Fruit fly (Drosophila melanogaster) whole organism, embryonic: ENCODE results near the gene CG9855.

Experiments used
- ATbp ChIP-seq: fragments of 200-800 bp; sonication (Bioruptor generic); optimal IDR thresholded peaks from 2 replicates; lab custom pipeline; 2017; ENCODE audit warnings: missing biosample characterization, mild to moderate bottlenecking, missing genetic modification characterization, missing genetic modification reagents
- Atf6 ChIP-seq: fragments of 200-800 bp; sonication (Bioruptor generic); IDR thresholded peaks from 2 replicates; pipeline ENCODE4 v1.3.6; 2022; ENCODE audit warnings: missing biosample characterization, missing genetic modification characterization
- B-H1 ChIP-seq: fragments of 200-800 bp; sonication (Bioruptor generic); IDR thresholded peaks from 3 replicates; pipeline ENCODE4 v1.3.6; 2022; ENCODE audit warnings: missing biosample characterization, missing genetic modification characterization
- BtbVII ChIP-seq: fragments of 200-800 bp; sonication (Bioruptor generic); optimal IDR thresholded peaks from 3 replicates; lab custom pipeline; 2017; ENCODE audit warnings: missing biosample characterization, mild to moderate bottlenecking, missing genetic modification characterization
- CG13287 ChIP-seq: fragments of 200-800 bp; sonication (Bioruptor generic); IDR thresholded peaks from 2 replicates; pipeline ENCODE4 v1.3.6; 2022; ENCODE audit warnings: missing biosample characterization, missing genetic modification characterization; ENCODE audit not compliant: partially characterized antibody
- CG13296 ChIP-seq: fragments of 200-800 bp; sonication (Bioruptor generic); optimal IDR thresholded peaks from 3 replicates; lab custom pipeline; 2018; ENCODE audit warnings: missing biosample characterization, mild to moderate bottlenecking, missing genetic modification characterization
- CG15479 ChIP-seq: fragments of 200-800 bp; sonication (Bioruptor generic); optimal IDR thresholded peaks from 3 replicates; lab custom pipeline; 2019; ENCODE audit warnings: missing biosample characterization, mild to moderate bottlenecking, missing genetic modification characterization, moderate library complexity
- CG16815 ChIP-seq: fragments of 200-800 bp; sonication (Bioruptor generic); optimal IDR thresholded peaks from 3 replicates; lab custom pipeline; 2017; ENCODE audit warnings: missing biosample characterization, mild to moderate bottlenecking, missing genetic modification characterization
- CG17612 ChIP-seq: fragments of 200-800 bp; sonication (Bioruptor generic); IDR thresholded peaks from 2 replicates; pipeline ENCODE4 v1.3.6; 2022; ENCODE audit warnings: missing biosample characterization, missing genetic modification characterization
- CG18764 ChIP-seq: fragments of 200-800 bp; sonication (Bioruptor generic); optimal IDR thresholded peaks from 3 replicates; lab custom pipeline; 2016; ENCODE audit warnings: missing biosample characterization, missing genetic modification characterization
- CG2202 ChIP-seq: fragments of 200-800 bp; sonication (Bioruptor generic); optimal IDR thresholded peaks from 2 replicates; lab custom pipeline; 2018; ENCODE audit warnings: missing biosample characterization, mild to moderate bottlenecking, missing genetic modification characterization
- CG3065 ChIP-seq: fragments of 200-800 bp; sonication (Bioruptor generic); optimal IDR thresholded peaks from 2 replicates; lab custom pipeline; 2016; ENCODE audit warnings: missing biosample characterization, missing genetic modification characterization
- CG34376 ChIP-seq: fragments of 200-800 bp; sonication (Bioruptor generic); optimal IDR thresholded peaks from 2 replicates; lab custom pipeline; 2018; ENCODE audit warnings: missing biosample characterization, mild to moderate bottlenecking, missing genetic modification characterization
- CG42726 ChIP-seq: fragments of 200-800 bp; sonication (Bioruptor generic); IDR thresholded peaks from 2 replicates; pipeline ENCODE4 v1.3.6; 2022; ENCODE audit warnings: missing biosample characterization, missing genetic modification characterization; ENCODE audit not compliant: partially characterized antibody
- CG4282 ChIP-seq: fragments of 200-800 bp; sonication (Bioruptor generic); optimal IDR thresholded peaks from 2 replicates; lab custom pipeline; 2016; ENCODE audit warnings: missing biosample characterization, missing genetic modification characterization
- CG4617 ChIP-seq: fragments of 200-800 bp; sonication (Bioruptor generic); optimal IDR thresholded peaks from 3 replicates; lab custom pipeline; 2016; ENCODE audit warnings: missing biosample characterization, missing genetic modification characterization, borderline replicate concordance
- CG6765 ChIP-seq: fragments of 200-800 bp; sonication (Bioruptor generic); optimal IDR thresholded peaks from 3 replicates; lab custom pipeline; 2017; ENCODE audit warnings: missing biosample characterization, mild to moderate bottlenecking, missing genetic modification characterization
- CG7271 ChIP-seq: fragments of 200-800 bp; sonication (Bioruptor generic); optimal IDR thresholded peaks from 2 replicates; lab custom pipeline; 2018; ENCODE audit warnings: missing biosample characterization, mild to moderate bottlenecking, missing genetic modification characterization, moderate library complexity
- CG8478 ChIP-seq: fragments of >200 bp; optimal IDR thresholded peaks from 2 replicates; lab custom pipeline; 2018
- CTCF ChIP-seq: fragments of 200-800 bp; sonication (Bioruptor generic); optimal IDR thresholded peaks from 2 replicates; lab custom pipeline; 2017; ENCODE audit warnings: missing biosample characterization, mild to moderate bottlenecking, missing genetic modification characterization, moderate library complexity
- D ChIP-seq, 2 experiments: fragments of 200-800 bp in 1 of 2; fragments of >200 bp in 1 of 2; sonication (Bioruptor generic) in 1 of 2; optimal IDR thresholded peaks; 2 replicates in 1 of 2; 3 replicates in 1 of 2; lab custom pipeline; 2017; ENCODE audit warnings: mild to moderate bottlenecking in 1 of 2, missing biosample characterization in 1 of 2, missing genetic modification characterization in 1 of 2, missing genetic modification reagents in 1 of 2
- D19B ChIP-seq: fragments of 200-800 bp; sonication (Bioruptor generic); optimal IDR thresholded peaks from 2 replicates; lab custom pipeline; 2017; ENCODE audit warnings: missing biosample characterization, mild to moderate bottlenecking, missing genetic modification characterization
- Ets65A ChIP-seq: fragments of 200-800 bp; sonication (Bioruptor generic); peaks from one replicate; lab custom pipeline; 2016; ENCODE audit warnings: missing biosample characterization, missing genetic modification characterization
- Ets97D ChIP-seq: fragments of 200-800 bp; sonication (Bioruptor generic); optimal IDR thresholded peaks from 3 replicates; lab custom pipeline; 2016; ENCODE audit warnings: missing biosample characterization, missing genetic modification characterization
- HLH3B ChIP-seq: fragments of 200-800 bp; sonication (Bioruptor generic); IDR thresholded peaks from 2 replicates; pipeline ENCODE4 v1.3.6; 2022; ENCODE audit warnings: missing biosample characterization, missing genetic modification characterization
- Hr51 ChIP-seq, 2 experiments: fragments of 200-800 bp; sonication (Bioruptor generic); optimal IDR thresholded peaks; 2 replicates in 1 of 2; 3 replicates in 1 of 2; lab custom pipeline; 2016 to 2018; ENCODE audit warnings: missing biosample characterization in 2 of 2, missing genetic modification characterization in 2 of 2, mild to moderate bottlenecking in 1 of 2, moderate library complexity in 1 of 2
- Hr78 ChIP-seq, 2 experiments: fragments of 200-800 bp in 1 of 2; fragments of >200 bp in 1 of 2; sonication (Bioruptor generic) in 1 of 2; optimal IDR thresholded peaks; 2 replicates each; lab custom pipeline; 2017 to 2019; ENCODE audit warnings: missing biosample characterization in 2 of 2, missing genetic modification characterization in 2 of 2, mild to moderate bottlenecking in 1 of 2, moderate library complexity in 1 of 2
- Mad ChIP-seq: fragments of 200-800 bp; sonication (Bioruptor generic); optimal IDR thresholded peaks from 2 replicates; lab custom pipeline; 2016; ENCODE audit warnings: missing biosample characterization, missing genetic modification characterization
- Myb ChIP-seq: fragments of 200-800 bp; sonication (Bioruptor generic); optimal IDR thresholded peaks from 2 replicates; lab custom pipeline; 2016; ENCODE audit warnings: missing biosample characterization, missing genetic modification characterization
- Rfx ChIP-seq: fragments of 200-800 bp; sonication (Bioruptor generic); IDR thresholded peaks from 2 replicates; pipeline ENCODE4 v1.3.6; 2022; ENCODE audit warnings: missing biosample characterization, missing genetic modification characterization
- Sin3A ChIP-seq: fragments of >200 bp; optimal IDR thresholded peaks from 2 replicates; lab custom pipeline; 2018
- Stat92E ChIP-seq, 3 experiments: fragments of >200 bp in 2 of 3; fragments of 200-800 bp in 1 of 3; sonication (Bioruptor generic) in 1 of 3; optimal IDR thresholded peaks; 2 replicates each; lab custom pipeline; 2017 to 2019; ENCODE audit warnings: missing biosample characterization in 3 of 3, missing genetic modification characterization in 3 of 3, mild to moderate bottlenecking in 1 of 3, moderate library complexity in 1 of 3
- Usf ChIP-seq: fragments of 200-800 bp; sonication (Bioruptor generic); optimal IDR thresholded peaks from 2 replicates; lab custom pipeline; 2017; ENCODE audit warnings: missing genotype, missing biosample characterization, missing genetic modification characterization
- ac ChIP-seq: fragments of 200-800 bp; sonication (Bioruptor generic); optimal IDR thresholded peaks from 3 replicates; lab custom pipeline; 2017; ENCODE audit warnings: missing biosample characterization, mild to moderate bottlenecking, missing genetic modification characterization
- cad ChIP-seq: fragments of >200 bp; optimal IDR thresholded peaks from 2 replicates; lab custom pipeline; 2017; ENCODE audit warnings: missing biosample characterization, missing genetic modification characterization
- chm ChIP-seq: fragments of 200-800 bp; sonication (Bioruptor generic); IDR thresholded peaks from 2 replicates; pipeline ENCODE4 v1.3.6; 2022; ENCODE audit warnings: missing biosample characterization, missing genetic modification characterization
- corto ChIP-seq: fragments of 200-800 bp; sonication (Bioruptor generic); optimal IDR thresholded peaks from 2 replicates; lab custom pipeline; 2016; ENCODE audit warnings: missing biosample characterization, mild to moderate bottlenecking, missing genetic modification characterization, moderate library complexity
- ems ChIP-seq: fragments of 200-800 bp; sonication (Bioruptor generic); optimal IDR thresholded peaks from 3 replicates; lab custom pipeline; 2016; ENCODE audit warnings: missing biosample characterization, missing genetic modification characterization
- eyg ChIP-seq: fragments of 200-800 bp; sonication (Bioruptor generic); optimal IDR thresholded peaks from 3 replicates; lab custom pipeline; 2016; ENCODE audit warnings: missing biosample characterization, missing genetic modification characterization
- kah ChIP-seq: fragments of 200-800 bp; sonication (Bioruptor generic); optimal IDR thresholded peaks from 2 replicates; lab custom pipeline; 2018; ENCODE audit warnings: missing biosample characterization, mild to moderate bottlenecking, missing genetic modification characterization
- kni ChIP-seq: fragments of 200-800 bp; sonication (Bioruptor generic); optimal IDR thresholded peaks from 3 replicates; lab custom pipeline; 2017; ENCODE audit warnings: mild to moderate bottlenecking, missing biosample characterization, missing genetic modification reagents, missing genetic modification characterization
- onecut ChIP-seq: fragments of 200-800 bp; sonication (Bioruptor generic); IDR thresholded peaks from 2 replicates; pipeline ENCODE4 v1.3.6; 2022; ENCODE audit warnings: missing biosample characterization, missing genetic modification characterization
- seq ChIP-seq: fragments of 200-800 bp; sonication (Bioruptor generic); IDR thresholded peaks from 2 replicates; pipeline ENCODE4 v1.3.6; 2022; ENCODE audit warnings: missing biosample characterization, missing genetic modification characterization
- tll ChIP-seq, 2 experiments: fragments of 200-800 bp in 1 of 2; fragments of >200 bp in 1 of 2; sonication (Bioruptor generic) in 1 of 2; optimal IDR thresholded peaks; 2 replicates each; lab custom pipeline; 2017 to 2019; ENCODE audit warnings: missing biosample characterization in 2 of 2, missing genetic modification characterization in 2 of 2, mild to moderate bottlenecking in 1 of 2, moderate library complexity in 1 of 2
- twi ChIP-seq: fragments of 200-800 bp; optimal IDR thresholded peaks from 2 replicates; lab custom pipeline; 2019; ENCODE audit warnings: missing biosample characterization, mild to moderate bottlenecking, missing genetic modification characterization, moderate library complexity
- vnd ChIP-seq: fragments of 200-800 bp; sonication (Bioruptor generic); IDR thresholded peaks from 3 replicates; pipeline ENCODE4 v1.3.6; 2022; ENCODE audit warnings: missing biosample characterization, missing genetic modification characterization; ENCODE audit not compliant: partially characterized antibody
- wdn ChIP-seq: fragments of 200-800 bp; sonication (Bioruptor generic); IDR thresholded peaks from 2 replicates; pipeline ENCODE4 v1.3.6; 2022; ENCODE audit warnings: missing biosample characterization, missing genetic modification characterization
- wek ChIP-seq: fragments of 200-800 bp; sonication (Bioruptor generic); optimal IDR thresholded peaks from 3 replicates; lab custom pipeline; 2018; ENCODE audit warnings: missing biosample characterization, mild to moderate bottlenecking, missing genetic modification characterization, moderate library complexity
- zen ChIP-seq: fragments of 200-800 bp; sonication (Bioruptor generic); optimal IDR thresholded peaks from 3 replicates; lab custom pipeline; 2018; ENCODE audit warnings: missing biosample characterization, mild to moderate bottlenecking, missing genetic modification characterization, moderate library complexity
- zfh1 ChIP-seq: fragments of 200-800 bp; sonication (Bioruptor generic); IDR thresholded peaks from 3 replicates; pipeline ENCODE4 v1.3.6; 2022; ENCODE audit warnings: missing biosample characterization, missing genetic modification characterization

CG9855 gene

dm6 chr3R:4348197-4348814, 49.4 kb downstream of the CG9855 start:
- peak; percentile 63 for TF ChIP-seq CG7271 (tag; lab: Kevin White, UChicago)
- TF ChIP-seq vnd (GFP tag; lab: Robert Waterston, UW), result no peak
- TF ChIP-seq tll (GFP tag; optimal IDR thresholded peaks at IDR 0.05; lab: Kevin White, UChicago), result peak in 1 of 2 experiments; percentile 92
- peak; percentile 98 for TF ChIP-seq CG15479 (GFP tag; lab: Kevin White, UChicago)
- TF ChIP-seq wek, result no peak
- no peak for TF ChIP-seq wdn
- no peak for TF ChIP-seq eyg (GFP tag; lab: Kevin White, UChicago)
- no peak for TF ChIP-seq CG3065 (GFP tag; lab: Kevin White, UChicago)
- no peak for TF ChIP-seq CG13296 (GFP tag; lab: Kevin White, UChicago)
- no peak for TF ChIP-seq CG8478 (lab: Kevin White, UChicago)
- TF ChIP-seq CG13287 (GFP tag; lab: Robert Waterston, UW), result no peak
- TF ChIP-seq CG4282, result no peak
- peak; percentile 91 for TF ChIP-seq D (optimal IDR thresholded peaks at IDR 0.05; lab: Kevin White, UChicago)
- no peak for TF ChIP-seq D (GFP tag; optimal IDR thresholded peaks at IDR 0.05; lab: Kevin White, UChicago)
- TF ChIP-seq CG34376, result no peak
- no peak for TF ChIP-seq CTCF (GFP tag; lab: Kevin White, UChicago)
- peak; percentile 83 for TF ChIP-seq zen (tag; lab: Kevin White, UChicago)
- peak; percentile 97 for TF ChIP-seq cad (GFP tag; lab: Kevin White, UChicago)
- TF ChIP-seq seq (GFP tag; lab: Robert Waterston, UW), result no peak
- no peak for TF ChIP-seq Sin3A (lab: Kevin White, UChicago)
- TF ChIP-seq twi (tag; lab: Kevin White, UChicago), result peak; percentile 18
- no peak for TF ChIP-seq Ets97D (GFP tag; lab: Kevin White, UChicago)
- no peak for TF ChIP-seq corto (GFP tag; lab: Kevin White, UChicago)
- TF ChIP-seq CG6765, result no peak
- no peak for TF ChIP-seq CG42726 (GFP tag; lab: Robert Waterston, UW)
- peak; percentile 65 for TF ChIP-seq Ets65A (GFP tag; lab: Kevin White, UChicago)
- TF ChIP-seq chm (GFP tag; lab: Robert Waterston, UW), result no peak

DNA sequence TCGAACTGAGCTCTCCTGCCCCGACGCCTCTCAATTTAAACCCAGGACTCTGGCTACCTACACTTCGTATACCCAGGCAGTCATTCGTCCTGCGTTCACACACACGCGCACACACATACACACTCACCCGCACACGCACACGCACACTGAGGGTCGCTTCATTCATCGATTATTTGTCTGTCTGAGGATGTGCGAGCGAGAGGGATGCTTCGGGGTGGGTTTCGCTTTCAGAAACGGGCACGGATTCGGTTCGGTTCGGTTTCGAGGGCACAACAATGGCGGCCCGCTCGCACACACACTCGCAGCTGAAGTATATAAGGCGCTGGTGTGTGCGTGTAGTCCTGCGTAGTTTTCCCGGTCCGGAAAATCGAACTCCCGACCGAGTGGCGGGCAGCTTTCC, 51.0 kb downstream of the CG9855 start, which contains the start of gene hkb:
hkb (minus strand) TSS at position 11 of the 400 bp plus-strand sequence.
- TF ChIP-seq kah (GFP tag; lab: Kevin White, UChicago) (no peak), CG16815 (no peak), HLH3B (GFP tag; lab: Robert Waterston, UW) (no peak), Hr78 (GFP tag; optimal IDR thresholded peaks at IDR 0.05; lab: Kevin White, UChicago) (no peak), Stat92E (GFP tag; optimal IDR thresholded peaks at IDR 0.05; lab: Kevin White, UChicago) (no peak), Myb (GFP tag; lab: Kevin White, UChicago) (no peak), ems (GFP tag; lab: Kevin White, UChicago) (no peak), CG4282 (no peak), CG2202 (tag; lab: Kevin White, UChicago) (no peak), D19B (GFP tag; lab: Kevin White, UChicago) (no peak), ac (GFP tag; lab: Kevin White, UChicago) (no peak), Hr51 (GFP tag; optimal IDR thresholded peaks at IDR 0.05; lab: Kevin White, UChicago) (no peak), onecut (GFP tag; lab: Robert Waterston, UW) (peak; percentile 98), B-H1 (GFP tag; lab: Robert Waterston, UW) (no peak), Usf (GFP tag; lab: Kevin White, UChicago) (no peak), Mad (GFP tag; lab: Kevin White, UChicago) (no peak), CG17612 (GFP tag; lab: Robert Waterston, UW) (no peak), BtbVII (GFP tag; lab: Kevin White, UChicago) (no peak), CG18764 (GFP tag; lab: Kevin White, UChicago) (no peak), D (optimal IDR thresholded peaks at IDR 0.05; lab: Kevin White, UChicago) (peak; percentile 66), D (GFP tag; optimal IDR thresholded peaks at IDR 0.05; lab: Kevin White, UChicago) (no peak), CG4617 (no peak), zfh1 (GFP tag; lab: Robert Waterston, UW) (no peak), Atf6 (no peak), CG13296 (GFP tag; lab: Kevin White, UChicago) (no peak), ATbp (GFP tag; lab: Kevin White, UChicago) (no peak), kni (GFP tag; lab: Kevin White, UChicago) (peak; percentile 34), Rfx (GFP tag; lab: Robert Waterston, UW) (no peak)
